Worm (Caenorhabditis elegans): ENCODE data around the gene srh-268.

- no peak for TF ChIP-seq nhr-237 (tag; optimal IDR thresholded peaks at IDR 0.05)
- TF ChIP-seq snpc-4 (tag; optimal IDR thresholded peaks at IDR 0.05), result no peak
- no peak for TF ChIP-seq nhr-28 (tag; optimal IDR thresholded peaks at IDR 0.05)
- TF ChIP-seq tbx-8 (GFP tag; optimal IDR thresholded peaks at IDR 0.05), result no peak
- no peak for TF ChIP-seq ces-1 (GFP tag; optimal IDR thresholded peaks at IDR 0.05)
- no peak for TF ChIP-seq blmp-1 (tag; optimal IDR thresholded peaks at IDR 0.05)
- no peak for TF ChIP-seq sptf-1 (tag; optimal IDR thresholded peaks at IDR 0.05)
- no peak for TF ChIP-seq unc-39 (tag; optimal IDR thresholded peaks at IDR 0.05)
- no peak for TF ChIP-seq lsy-2 (tag; optimal IDR thresholded peaks at IDR 0.05)
- no peak for TF ChIP-seq unc-62 (GFP tag; optimal IDR thresholded peaks at IDR 0.05)
Measured at ce11 chrV:7570955-7571354, 31.8 kb downstream of the srh-268 start, which contains the start of gene F19F10.14.

Data from whole organism, mixed stage, embryonic.